Fruit fly (Drosophila melanogaster) whole organism, embryonic: ENCODE results near the gene CG15814.
A peak's percentile ranks its signal among the peaks of the same experiment; 100 is the strongest.

Source experiments
- Abd-B ChIP-seq: fragments of 200-800 bp; sonication (Bioruptor generic); optimal IDR thresholded peaks from 2 replicates; lab custom pipeline; 2018; ENCODE audit warnings: missing biosample characterization, mild to moderate bottlenecking, missing genetic modification characterization, moderate library complexity
- CG11247 ChIP-seq: fragments of 200-800 bp; sonication (Bioruptor generic); IDR thresholded peaks from 2 replicates; pipeline ENCODE4 v1.3.6; 2022; ENCODE audit warnings: missing biosample characterization, missing genetic modification characterization
- CG12391 ChIP-seq: fragments of 200-800 bp; sonication (Bioruptor generic); optimal IDR thresholded peaks from 3 replicates; lab custom pipeline; 2018; ENCODE audit warnings: missing biosample characterization, mild to moderate bottlenecking, missing genetic modification characterization, moderate library complexity
- CG13624 ChIP-seq: fragments of 200-800 bp; sonication (Bioruptor generic); optimal IDR thresholded peaks from 2 replicates; lab custom pipeline; 2016; ENCODE audit warnings: missing biosample characterization, missing genetic modification characterization
- CG14441 ChIP-seq: fragments of 200-800 bp; sonication (Bioruptor generic); IDR thresholded peaks from 2 replicates; pipeline ENCODE4 v1.3.6; 2022; ENCODE audit warnings: missing biosample characterization, missing genetic modification characterization
- CG16863 ChIP-seq: fragments of 200-800 bp; sonication (Bioruptor generic); optimal IDR thresholded peaks from 3 replicates; lab custom pipeline; 2016; ENCODE audit warnings: missing biosample characterization, missing genetic modification characterization
- CG2116 ChIP-seq: fragments of 200-800 bp; sonication (Bioruptor generic); optimal IDR thresholded peaks from 3 replicates; lab custom pipeline; 2018; ENCODE audit warnings: missing biosample characterization, mild to moderate bottlenecking, missing genetic modification characterization
- CG34376 ChIP-seq: fragments of 200-800 bp; sonication (Bioruptor generic); optimal IDR thresholded peaks from 2 replicates; lab custom pipeline; 2018; ENCODE audit warnings: missing biosample characterization, mild to moderate bottlenecking, missing genetic modification characterization
- CG3838 ChIP-seq: fragments of 200-800 bp; sonication (Bioruptor generic); optimal IDR thresholded peaks from 3 replicates; lab custom pipeline; 2016; ENCODE audit warnings: missing biosample characterization, missing genetic modification characterization
- CG4404 ChIP-seq: fragments of 200-800 bp; sonication (Bioruptor generic); IDR thresholded peaks from 2 replicates; pipeline ENCODE4 v1.3.6; 2022; ENCODE audit warnings: missing biosample characterization, missing genetic modification characterization
- CG6175 ChIP-seq: fragments of 200-800 bp; sonication (Bioruptor generic); IDR thresholded peaks from 3 replicates; pipeline ENCODE4 v1.3.6; 2022; ENCODE audit warnings: missing biosample characterization, missing genetic modification characterization
- CG8924 ChIP-seq: fragments of 200-800 bp; optimal IDR thresholded peaks from 3 replicates; lab custom pipeline; 2019; ENCODE audit warnings: missing biosample characterization, mild to moderate bottlenecking, missing genetic modification characterization, moderate library complexity
- CG9215 ChIP-seq: fragments of 200-800 bp; sonication (Bioruptor generic); IDR thresholded peaks from 2 replicates; pipeline ENCODE4 v1.3.6; 2022; ENCODE audit warnings: missing biosample characterization, missing genetic modification characterization
- CG9932 ChIP-seq: fragments of 200-800 bp; sonication (Bioruptor generic); IDR thresholded peaks from 2 replicates; pipeline ENCODE4 v1.3.6; 2022; ENCODE audit warnings: missing biosample characterization, missing genetic modification characterization
- Chrac-16 ChIP-seq: fragments of 200-800 bp; sonication (Bioruptor generic); optimal IDR thresholded peaks from 3 replicates; lab custom pipeline; 2016; ENCODE audit warnings: missing biosample characterization, missing genetic modification characterization
- ERR ChIP-seq: fragments of 200-800 bp; sonication (Bioruptor generic); optimal IDR thresholded peaks from 2 replicates; lab custom pipeline; 2016; ENCODE audit warnings: missing biosample characterization, missing genetic modification characterization
- Ets97D ChIP-seq: fragments of 200-800 bp; sonication (Bioruptor generic); optimal IDR thresholded peaks from 3 replicates; lab custom pipeline; 2016; ENCODE audit warnings: missing biosample characterization, missing genetic modification characterization
- Hand ChIP-seq: fragments of 200-800 bp; sonication (Bioruptor generic); optimal IDR thresholded peaks from 2 replicates; lab custom pipeline; 2017; ENCODE audit warnings: mild to moderate bottlenecking, missing biosample characterization, missing genetic modification reagents, missing genetic modification characterization
- MBD-R2 ChIP-seq: fragments of 200-800 bp; sonication (Bioruptor generic); IDR thresholded peaks from 2 replicates; pipeline ENCODE4 v1.3.6; 2022; ENCODE audit warnings: missing biosample characterization, missing genetic modification characterization
- Mad ChIP-seq: fragments of 200-800 bp; sonication (Bioruptor generic); optimal IDR thresholded peaks from 2 replicates; lab custom pipeline; 2016; ENCODE audit warnings: missing biosample characterization, missing genetic modification characterization
- Myb ChIP-seq: fragments of 200-800 bp; sonication (Bioruptor generic); optimal IDR thresholded peaks from 2 replicates; lab custom pipeline; 2016; ENCODE audit warnings: missing biosample characterization, missing genetic modification characterization
- Nf-YA ChIP-seq: fragments of 200-800 bp; sonication (Bioruptor generic); IDR thresholded peaks from 2 replicates; pipeline ENCODE4 v1.3.6; 2022; ENCODE audit warnings: missing biosample characterization, missing genetic modification characterization
- Optix ChIP-seq: fragments of 200-800 bp; sonication (Bioruptor generic); IDR thresholded peaks from 3 replicates; pipeline ENCODE4 v1.3.6; 2022; ENCODE audit warnings: missing biosample characterization, missing genetic modification characterization
- PHDP ChIP-seq: fragments of 200-800 bp; sonication (Bioruptor generic); optimal IDR thresholded peaks from 3 replicates; lab custom pipeline; 2018; ENCODE audit warnings: missing biosample characterization, mild to moderate bottlenecking, missing genetic modification characterization, moderate library complexity
- Taf1 ChIP-seq: fragments of 200-800 bp; sonication (Bioruptor generic); IDR thresholded peaks from 2 replicates; pipeline ENCODE4 v1.3.6; 2022; ENCODE audit warnings: missing biosample characterization, missing genetic modification characterization
- Tbp ChIP-seq: fragments of >200 bp; optimal IDR thresholded peaks from 2 replicates; lab custom pipeline; 2018; ENCODE audit warnings: missing biosample characterization, missing genetic modification characterization
- ab ChIP-seq: fragments of 200-800 bp; sonication (Bioruptor generic); optimal IDR thresholded peaks from 2 replicates; lab custom pipeline; 2016; ENCODE audit warnings: missing biosample characterization, missing genetic modification characterization
- aop ChIP-seq: fragments of 200-800 bp; sonication (Bioruptor generic); IDR thresholded peaks from 2 replicates; pipeline ENCODE4 v1.3.6; 2022; ENCODE audit warnings: missing biosample characterization, missing genetic modification characterization
- cas ChIP-seq: fragments of 200-800 bp; sonication (Bioruptor generic); IDR thresholded peaks from 2 replicates; pipeline ENCODE4 v1.3.6; 2022; ENCODE audit warnings: missing biosample characterization, missing genetic modification characterization
- cg ChIP-seq: fragments of 200-800 bp; sonication (Bioruptor generic); optimal IDR thresholded peaks from 3 replicates; lab custom pipeline; 2019; ENCODE audit warnings: missing biosample characterization, mild to moderate bottlenecking, missing genetic modification characterization, moderate library complexity
- chinmo ChIP-seq: fragments of 200-800 bp; sonication (Bioruptor generic); IDR thresholded peaks from 4 replicates; pipeline ENCODE4 v1.3.6; 2022; ENCODE audit warnings: missing biosample characterization, missing genetic modification characterization; ENCODE audit not compliant: partially characterized antibody
- cwo ChIP-seq: fragments of 200-800 bp; sonication (Bioruptor generic); optimal IDR thresholded peaks from 3 replicates; lab custom pipeline; 2017; ENCODE audit warnings: missing biosample characterization, missing genetic modification characterization, mild to moderate bottlenecking, moderate library complexity, missing genetic modification reagents
- dan ChIP-seq: fragments of 200-800 bp; sonication (Bioruptor generic); IDR thresholded peaks from 2 replicates; pipeline ENCODE4 v1.3.6; 2022; ENCODE audit warnings: missing biosample characterization, missing genetic modification characterization
- eve ChIP-seq, 2 experiments: fragments of >200 bp; optimal IDR thresholded peaks; 2 replicates each; lab custom pipeline; 2017; ENCODE audit warnings: missing biosample characterization in 2 of 2, missing genetic modification characterization in 2 of 2
- fd64A ChIP-seq: fragments of 200-800 bp; sonication (Bioruptor generic); optimal IDR thresholded peaks from 3 replicates; lab custom pipeline; 2018; ENCODE audit warnings: missing biosample characterization, mild to moderate bottlenecking, missing genetic modification characterization
- fru ChIP-seq: fragments of >200 bp; optimal IDR thresholded peaks from 2 replicates; lab custom pipeline; 2017
- hkb ChIP-seq, 2 experiments: fragments of 200-800 bp in 1 of 2; fragments of >200 bp in 1 of 2; sonication (Bioruptor generic) in 1 of 2; IDR thresholded peaks in 1 of 2; optimal IDR thresholded peaks in 1 of 2; 2 replicates each; pipeline versions ENCODE4 v1.3.6 to Lab custom; 2017 to 2022; ENCODE audit warnings: missing biosample characterization in 1 of 2, missing genetic modification characterization in 1 of 2
- hth ChIP-seq: fragments of >200 bp; optimal IDR thresholded peaks from 2 replicates; lab custom pipeline; 2017; ENCODE audit warnings: inconsistent platforms
- kay ChIP-seq: fragments of 200-800 bp; sonication (Bioruptor generic); optimal IDR thresholded peaks from 2 replicates; lab custom pipeline; 2016; ENCODE audit warnings: missing biosample characterization, missing genetic modification characterization
- knrl ChIP-seq: fragments of 200-800 bp; sonication (Bioruptor generic); IDR thresholded peaks from 3 replicates; pipeline ENCODE4 v1.3.6; 2022; ENCODE audit warnings: missing biosample characterization, missing genetic modification characterization; ENCODE audit not compliant: partially characterized antibody
- lov ChIP-seq, 2 experiments: fragments of 200-800 bp in 1 of 2; fragments of >200 bp in 1 of 2; sonication (Bioruptor generic) in 1 of 2; IDR thresholded peaks in 1 of 2; optimal IDR thresholded peaks in 1 of 2; 2 replicates in 1 of 2; 3 replicates in 1 of 2; pipeline versions ENCODE4 v1.3.6 to Lab custom; 2017 to 2022; ENCODE audit warnings: missing biosample characterization in 1 of 2, missing genetic modification characterization in 1 of 2
- mld ChIP-seq: fragments of 200-800 bp; sonication (Bioruptor generic); IDR thresholded peaks from 3 replicates; pipeline ENCODE4 v1.3.6; 2022; ENCODE audit warnings: missing biosample characterization, missing genetic modification characterization; ENCODE audit not compliant: partially characterized antibody
- nmo ChIP-seq: fragments of 200-800 bp; sonication (Bioruptor generic); optimal IDR thresholded peaks from 2 replicates; lab custom pipeline; 2018; ENCODE audit warnings: missing biosample characterization, mild to moderate bottlenecking, missing genetic modification characterization, moderate library complexity
- prd ChIP-seq, 3 experiments: fragments of >200 bp in 2 of 3; fragments of 200-800 bp in 1 of 3; sonication (Bioruptor generic) in 1 of 3; optimal IDR thresholded peaks in 2 of 3; IDR thresholded peaks in 1 of 3; 2 replicates in 2 of 3; 3 replicates in 1 of 3; pipeline versions ENCODE4 v1.3.6 to Lab custom; 2017 to 2022; ENCODE audit warnings: missing biosample characterization in 1 of 3, missing genetic modification characterization in 1 of 3
- psq ChIP-seq: fragments of 200-800 bp; sonication (Bioruptor generic); optimal IDR thresholded peaks from 2 replicates; lab custom pipeline; 2017; ENCODE audit warnings: missing biosample characterization, missing genetic modification characterization
- ranshi ChIP-seq: fragments of 200-800 bp; sonication (Bioruptor generic); IDR thresholded peaks from 2 replicates; pipeline ENCODE4 v1.3.6; 2022; ENCODE audit warnings: missing biosample characterization, missing genetic modification characterization
- repo ChIP-seq: fragments of 200-800 bp; sonication (Bioruptor generic); optimal IDR thresholded peaks from 2 replicates; lab custom pipeline; 2016; ENCODE audit warnings: missing biosample characterization, missing genetic modification characterization
- rib ChIP-seq: fragments of 200-800 bp; sonication (Bioruptor generic); IDR thresholded peaks from 2 replicates; pipeline ENCODE4 v1.3.6; 2022; ENCODE audit warnings: missing biosample characterization, missing genetic modification characterization
- shn ChIP-seq: fragments of 200-800 bp; sonication (Bioruptor generic); optimal IDR thresholded peaks from 3 replicates; lab custom pipeline; 2016; ENCODE audit warnings: missing biosample characterization, missing genetic modification characterization
- tin ChIP-seq: fragments of 200-800 bp; sonication (Bioruptor generic); optimal IDR thresholded peaks from 3 replicates; lab custom pipeline; 2016; ENCODE audit warnings: missing biosample characterization, missing genetic modification characterization
- usp ChIP-seq: fragments of >200 bp; optimal IDR thresholded peaks from 2 replicates; lab custom pipeline; 2017; ENCODE audit warnings: missing biosample characterization, missing genetic modification characterization

CG15814 gene

dm6 chrX:17844623-17845022, 5.5 kb downstream of the CG15814 start, which contains the start of the genes CG8142 and Ucp4A (continued):
- TF ChIP-seq CG34376: peak; percentile 75
- TF ChIP-seq eve (GFP tag; optimal IDR thresholded peaks at IDR 0.05; lab: Kevin White, UChicago): no peak
- peak; percentile 93 for TF ChIP-seq nmo (GFP tag; lab: Kevin White, UChicago)
- TF ChIP-seq Ets97D: peak; percentile 63
- peak; percentile 80 for TF ChIP-seq dan (GFP tag; lab: Robert Waterston, UW)
- peak; percentile 91 for TF ChIP-seq Nf-YA
- TF ChIP-seq CG6175: peak; percentile 79; the same call in 2 of the 3 replicates
- peak; percentile 54 for TF ChIP-seq hkb (optimal IDR thresholded peaks at IDR 0.05; lab: Kevin White, UChicago)
- TF ChIP-seq hkb (GFP tag; IDR thresholded peaks at IDR 0.05; lab: Robert Waterston, UW): peak; percentile 89
- peak; percentile 65 for TF ChIP-seq ab
- no peak for TF ChIP-seq cg
- peak; percentile 93 for TF ChIP-seq CG12391 (tag; lab: Kevin White, UChicago)
- no peak for TF ChIP-seq ERR (GFP tag; lab: Kevin White, UChicago)
- no peak for TF ChIP-seq prd (optimal IDR thresholded peaks at IDR 0.05; lab: Kevin White, UChicago)
- TF ChIP-seq prd (GFP tag; IDR thresholded peaks at IDR 0.05; lab: Robert Waterston, UW): peak; percentile 98
- TF ChIP-seq CG14441: peak; percentile 97
- TF ChIP-seq fd64A: no peak
- TF ChIP-seq hth: no peak
- TF ChIP-seq knrl: peak; percentile 53; the same call in 2 of the 3 replicates
- TF ChIP-seq MBD-R2 (GFP tag; lab: Robert Waterston, UW): peak; percentile 89
- TF ChIP-seq PHDP (tag; lab: Kevin White, UChicago): peak; percentile 90
- TF ChIP-seq Myb (GFP tag; lab: Kevin White, UChicago): peak; percentile 23
- TF ChIP-seq lov (optimal IDR thresholded peaks at IDR 0.05; lab: Kevin White, UChicago): no peak
- TF ChIP-seq lov (GFP tag; IDR thresholded peaks at IDR 0.05; lab: Robert Waterston, UW): peak; percentile 78; the same call in 1 of the 3 replicates
- TF ChIP-seq CG3838 (GFP tag; lab: Kevin White, UChicago): peak; percentile 58
- TF ChIP-seq Tbp (GFP tag; lab: Kevin White, UChicago): no peak
- TF ChIP-seq CG2116 (GFP tag; lab: Kevin White, UChicago): peak; percentile 76
- no peak for TF ChIP-seq repo
- TF ChIP-seq kay (GFP tag; lab: Kevin White, UChicago): peak; percentile 83
- peak; percentile 91 for TF ChIP-seq Optix (GFP tag; lab: Robert Waterston, UW)
- no peak for TF ChIP-seq CG16863 (GFP tag; lab: Kevin White, UChicago)
- peak; percentile 92 for TF ChIP-seq Chrac-16 (GFP tag; lab: Kevin White, UChicago)
- peak; percentile 93 for TF ChIP-seq tin (GFP tag; lab: Kevin White, UChicago)
- peak; percentile 75 for TF ChIP-seq psq
- peak; percentile 72 for TF ChIP-seq Mad
- peak; percentile 95 for TF ChIP-seq CG4404 (GFP tag; lab: Robert Waterston, UW)
- peak; percentile 65; the same call in 1 of the 2 replicates for TF ChIP-seq aop (GFP tag; lab: Robert Waterston, UW)
- peak; percentile 93 for TF ChIP-seq CG11247 (GFP tag; lab: Robert Waterston, UW)
- TF ChIP-seq ranshi (GFP tag; lab: Robert Waterston, UW): peak; percentile 96
- peak; percentile 20 for TF ChIP-seq shn
- TF ChIP-seq CG9215 (GFP tag; lab: Robert Waterston, UW): peak; percentile 94
- no peak for TF ChIP-seq usp
- 0 out of 4 replicates have a peak, but pooled peaks have one; percentile 52 for TF ChIP-seq chinmo (GFP tag; lab: Robert Waterston, UW)
- TF ChIP-seq cwo (GFP tag; lab: Kevin White, UChicago): peak; percentile 81
- no peak for TF ChIP-seq mld (GFP tag; lab: Robert Waterston, UW)
- TF ChIP-seq Abd-B (GFP tag; lab: Kevin White, UChicago): peak; percentile 95
- TF ChIP-seq CG9932 (GFP tag; lab: Robert Waterston, UW): peak; percentile 96
- TF ChIP-seq Taf1 (GFP tag; lab: Robert Waterston, UW): peak; percentile 87
- TF ChIP-seq CG8924 (tag; lab: Kevin White, UChicago): peak; percentile 93
- TF ChIP-seq fru (lab: Kevin White, UChicago): no peak
- peak; percentile 41 for TF ChIP-seq Hand (GFP tag; lab: Kevin White, UChicago)
- TF ChIP-seq CG13624: peak; percentile 48
- peak; percentile 77 for TF ChIP-seq rib (GFP tag; lab: Robert Waterston, UW)
- peak; percentile 88 for TF ChIP-seq cas (GFP tag; lab: Robert Waterston, UW)
